Fruit fly (Drosophila melanogaster): ENCODE results near the gene lft.

lft gene

DNA sequence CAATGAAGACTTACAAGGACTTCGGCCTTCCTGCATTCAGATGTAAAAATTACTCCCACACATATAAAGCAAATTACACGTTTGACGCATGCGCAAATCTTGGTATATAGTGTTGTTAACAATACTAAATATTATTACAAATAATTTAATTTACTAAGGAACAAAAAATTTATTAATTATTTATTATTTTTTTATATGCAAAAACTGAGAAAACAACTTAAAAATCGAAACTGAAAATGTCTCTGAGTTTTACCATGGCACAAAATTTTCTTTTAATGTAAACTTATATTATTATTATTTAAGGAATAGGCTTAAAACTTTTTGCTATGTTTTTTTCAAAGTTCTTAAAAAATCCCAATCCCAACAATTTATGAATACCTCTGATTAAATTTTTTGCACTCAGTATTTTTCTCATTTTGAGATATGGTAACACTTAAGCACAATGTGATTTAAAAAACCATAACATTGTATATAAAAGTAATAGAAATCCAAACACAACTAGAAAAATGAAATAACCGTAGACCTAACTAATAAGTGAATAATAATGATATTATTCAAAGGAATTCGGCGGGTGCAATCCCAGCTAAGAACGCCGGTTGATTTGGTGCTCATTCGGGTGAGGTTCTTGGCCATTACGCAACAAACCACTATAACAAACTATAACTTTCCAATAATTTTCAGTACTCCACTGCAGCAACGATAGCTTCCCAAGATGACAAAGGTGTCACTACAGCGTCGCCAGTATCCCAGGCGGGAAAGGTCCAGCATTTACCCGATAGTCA is 33.0 kb upstream of the lft start, which contains the start of the genes Schip1 and Cox10 (continued):
- TF ChIP-seq GATAe (GFP tag; conservative IDR thresholded peaks at IDR 0.05) (no peak), dmrt99B (tag; optimal IDR thresholded peaks at IDR 0.05) (no peak), CG13424 (tag; optimal IDR thresholded peaks at IDR 0.05) (peak; percentile 40), CG9817 (tag; optimal IDR thresholded peaks at IDR 0.05) (no peak), ab (GFP tag; optimal IDR thresholded peaks at IDR 0.05) (no peak), CG9797 (GFP tag; optimal IDR thresholded peaks at IDR 0.05) (peak; percentile 14), CG8924 (tag; optimal IDR thresholded peaks at IDR 0.05) (peak; percentile 70), CG11093 (GFP tag; IDR thresholded peaks at IDR 0.05) (no peak), CG2889 (GFP tag; IDR thresholded peaks at IDR 0.05) (no peak), Nf-YB (GFP tag; optimal IDR thresholded peaks at IDR 0.05) (peak; percentile 6), fd102C (GFP tag; optimal IDR thresholded peaks at IDR 0.05) (no peak), lilli (GFP tag; optimal IDR thresholded peaks at IDR 0.05) (no peak), CG7839 (tag; optimal IDR thresholded peaks at IDR 0.05) (no peak), CG11723 (GFP tag; optimal IDR thresholded peaks at IDR 0.05) (no peak), CG10209 (GFP tag; optimal IDR thresholded peaks at IDR 0.05) (no peak), pum (GFP tag; optimal IDR thresholded peaks at IDR 0.05) (no peak), salm (tag; optimal IDR thresholded peaks at IDR 0.05) (no peak), CG17186 (GFP tag; optimal IDR thresholded peaks at IDR 0.05) (no peak), lola (GFP tag; optimal IDR thresholded peaks at IDR 0.05) (peak in 1 of 3 experiments; percentile 22), CG30020 (tag; optimal IDR thresholded peaks at IDR 0.05) (peak; percentile 85), CG17912 (GFP tag; optimal IDR thresholded peaks at IDR 0.05) (no peak), phol (tag; optimal IDR thresholded peaks at IDR 0.05) (peak; percentile 20), CG15269 (tag; optimal IDR thresholded peaks at IDR 0.05) (no peak), gem (tag; optimal IDR thresholded peaks at IDR 0.05) (peak; percentile 69), CG10654 (GFP tag; optimal IDR thresholded peaks at IDR 0.05) (no peak), fu2 (GFP tag; optimal IDR thresholded peaks at IDR 0.05) (no peak), Oli (tag; optimal IDR thresholded peaks at IDR 0.05) (no peak), sens (GFP tag) (peak; percentile 59), MESR4 (GFP tag; optimal IDR thresholded peaks at IDR 0.05) (peak; percentile 68), br (optimal IDR thresholded peaks at IDR 0.05) (no peak), sisA (GFP tag; IDR thresholded peaks at IDR 0.05) (no peak), wek (GFP tag; optimal IDR thresholded peaks at IDR 0.05) (peak; percentile 61), ro (GFP tag; IDR thresholded peaks at IDR 0.05) (no peak), tgo (GFP tag; IDR thresholded peaks at IDR 0.05) (no peak), B-H2 (GFP tag; optimal IDR thresholded peaks at IDR 0.05) (peak; percentile 5), HmgZ (tag; optimal IDR thresholded peaks at IDR 0.05) (peak; percentile 19), sug (tag; optimal IDR thresholded peaks at IDR 0.05) (peak; percentile 31), Dip3 (GFP tag; optimal IDR thresholded peaks at IDR 0.05) (no peak), CG6765 (GFP tag; optimal IDR thresholded peaks at IDR 0.05) (no peak), stc (GFP tag; IDR thresholded peaks at IDR 0.05) (no peak), nau (GFP tag; optimal IDR thresholded peaks at IDR 0.05) (no peak), dm (GFP tag; optimal IDR thresholded peaks at IDR 0.05) (no peak), CG10979 (tag; optimal IDR thresholded peaks at IDR 0.05) (peak; percentile 20), MTF-1 (GFP tag; optimal IDR thresholded peaks at IDR 0.05; ENCODE audit: borderline replicate concordance) (no peak), trem (tag; optimal IDR thresholded peaks at IDR 0.05) (peak; percentile 52)

Measured in whole organism, embryonic.